Worm (Caenorhabditis elegans) whole organism, early embryonic: ENCODE results near the gene col-79.

Experiments used
- B0310.2 ChIP-seq: sonication (generic microtip); optimal IDR thresholded peaks from 2 replicates; lab custom pipeline; 2016; ENCODE audit warnings: mild to moderate bottlenecking, missing genetic modification characterization, missing compliant biosample characterization
- F13C5.2 ChIP-seq: sonication (generic microtip); optimal IDR thresholded peaks from 2 replicates; lab custom pipeline; 2017; ENCODE audit warnings: mild to moderate bottlenecking, missing genetic modification characterization, inconsistent platforms, missing compliant biosample characterization
- aly-1 ChIP-seq: sonication (generic microtip); optimal IDR thresholded peaks from 2 replicates; lab custom pipeline; 2016; ENCODE audit warnings: missing genetic modification characterization, missing compliant biosample characterization
- ama-1 ChIP-seq: fragments of 150-350 bp; optimal IDR thresholded peaks from 2 replicates; lab custom pipeline; 2014
- ceh-13 ChIP-seq: fragments of 200-800 bp; sonication (Bioruptor generic); optimal IDR thresholded peaks from 2 replicates; lab custom pipeline; 2018; ENCODE audit warnings: mild to moderate bottlenecking, missing genetic modification characterization, missing compliant biosample characterization
- ceh-36 ChIP-seq: sonication (generic microtip); optimal IDR thresholded peaks from 2 replicates; lab custom pipeline; 2016; ENCODE audit warnings: missing genetic modification characterization, inconsistent platforms, missing compliant biosample characterization
- ets-7 ChIP-seq: sonication (generic microtip); optimal IDR thresholded peaks from 2 replicates; lab custom pipeline; 2016; ENCODE audit warnings: missing genotype, missing genetic modification characterization, missing compliant biosample characterization
- flt-1 ChIP-seq: fragments of 200-800 bp; sonication (Bioruptor generic); IDR thresholded peaks from 2 replicates; pipeline ENCODE4 v1.3.6; 2022; ENCODE audit warnings: missing genetic modification characterization, missing compliant biosample characterization
- hmbx-1 ChIP-seq: sonication (generic microtip); optimal IDR thresholded peaks from 2 replicates; lab custom pipeline; 2016; ENCODE audit warnings: mild to moderate bottlenecking, missing genetic modification characterization, missing compliant biosample characterization
- hmg-4 ChIP-seq: fragments of 200-800 bp; sonication (Bioruptor generic); optimal IDR thresholded peaks from 2 replicates; lab custom pipeline; 2018; ENCODE audit warnings: mild to moderate bottlenecking, missing genetic modification characterization, missing compliant biosample characterization
- hnd-1 ChIP-seq: sonication (generic microtip); optimal IDR thresholded peaks from 2 replicates; lab custom pipeline; 2016; ENCODE audit warnings: missing genetic modification characterization, missing compliant biosample characterization
- pes-1 ChIP-seq: fragments of 200-800 bp; sonication (Bioruptor generic); IDR thresholded peaks from 2 replicates; pipeline ENCODE4 v1.3.6; 2022; ENCODE audit warnings: missing genetic modification reagents, missing genetic modification characterization, missing compliant biosample characterization
- scrt-1 ChIP-seq: fragments of 200-800 bp; sonication (Bioruptor generic); IDR thresholded peaks from 2 replicates; pipeline ENCODE4 v1.3.6; 2022; ENCODE audit warnings: missing genetic modification characterization, missing compliant biosample characterization
- sea-1 ChIP-seq: fragments of 200-800 bp; sonication (Bioruptor generic); conservative IDR thresholded peaks from 2 replicates; pipeline ENCODE4 v1.3.6; 2022; ENCODE audit warnings: missing genetic modification characterization, missing compliant biosample characterization
- tbx-11 ChIP-seq: fragments of 200-800 bp; sonication (Bioruptor generic); IDR thresholded peaks from 2 replicates; pipeline ENCODE4 v1.3.6; 2022; ENCODE audit warnings: missing genetic modification characterization, missing compliant biosample characterization
- tbx-37 ChIP-seq: fragments of 200-800 bp; sonication (Bioruptor generic); conservative IDR thresholded peaks from 2 replicates; pipeline ENCODE4 v1.3.6; 2022; ENCODE audit warnings: missing genetic modification reagents, missing genetic modification characterization, missing compliant biosample characterization
- tra-4 ChIP-seq: sonication (generic microtip); optimal IDR thresholded peaks from 2 replicates; lab custom pipeline; 2017; ENCODE audit warnings: missing genetic modification characterization, missing compliant biosample characterization

Gene col-79

DNA sequence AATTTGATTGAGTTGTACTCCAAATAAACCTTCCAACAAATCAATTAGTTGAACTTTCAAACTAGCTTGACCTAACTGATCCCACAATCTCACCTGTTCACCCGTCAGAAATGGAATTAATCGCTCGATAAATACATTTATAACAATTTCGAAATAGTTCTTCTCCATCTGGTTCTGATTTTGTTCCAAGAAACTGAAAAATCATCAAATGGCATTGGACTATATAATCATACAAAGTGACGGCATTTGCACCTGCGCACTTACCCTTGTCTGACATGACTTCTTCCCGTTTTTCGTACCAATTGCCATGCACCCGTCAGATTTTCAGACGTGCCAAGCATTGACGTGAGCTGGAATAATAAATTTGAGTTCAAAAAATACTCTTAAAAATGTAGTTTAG, 27.3 kb downstream of the col-79 start:
- TF ChIP-seq ceh-13 (no peak), scrt-1 (GFP tag; lab: Robert Waterston, UW) (no peak), F13C5.2 (tag; lab: Kevin White, UChicago) (no peak), hmg-4 (no peak), hnd-1 (tag; lab: Kevin White, UChicago) (no peak), hmbx-1 (tag; lab: Kevin White, UChicago) (no peak), pes-1 (GFP tag; lab: Robert Waterston, UW) (no peak), flt-1 (no peak), ceh-36 (tag; lab: Kevin White, UChicago) (no peak), B0310.2 (no peak)

DNA sequence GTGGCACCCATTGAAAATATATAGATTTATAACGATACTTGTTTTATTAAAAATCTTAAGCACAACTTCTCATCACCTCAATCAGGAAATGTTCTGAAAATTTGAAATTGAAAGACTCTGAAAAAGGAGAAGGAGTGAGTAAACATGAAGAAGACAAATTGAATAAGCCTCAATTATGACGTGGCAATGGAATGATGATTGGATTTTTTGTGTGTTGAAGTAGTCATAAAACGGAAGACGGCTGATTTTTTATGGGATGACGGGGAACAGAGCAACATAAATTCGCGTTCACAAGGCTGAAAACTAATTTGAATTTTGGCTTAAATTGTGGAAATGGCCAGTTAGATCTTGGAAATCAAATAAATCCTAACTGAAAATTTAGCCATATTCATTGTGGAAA, 28.1 kb downstream of the col-79 start, which contains the start of gene glb-12:
Gene glb-12 (minus strand): TSS at position 101 of the 400 bp plus-strand sequence.
- TF ChIP-seq sea-1 (GFP tag; lab: Robert Waterston, UW) (no peak), tbx-37 (GFP tag; lab: Robert Waterston, UW) (no peak), F13C5.2 (tag; lab: Kevin White, UChicago) (no peak), flt-1 (no peak), hnd-1 (tag; lab: Kevin White, UChicago) (no peak), ama-1 (lab: Kevin White, UChicago) (no peak), ceh-36 (tag; lab: Kevin White, UChicago) (no peak), B0310.2 (no peak), hmbx-1 (tag; lab: Kevin White, UChicago) (no peak), aly-1 (no peak), tra-4 (no peak), hmg-4 (no peak), ets-7 (tag; lab: Kevin White, UChicago) (no peak)

DNA sequence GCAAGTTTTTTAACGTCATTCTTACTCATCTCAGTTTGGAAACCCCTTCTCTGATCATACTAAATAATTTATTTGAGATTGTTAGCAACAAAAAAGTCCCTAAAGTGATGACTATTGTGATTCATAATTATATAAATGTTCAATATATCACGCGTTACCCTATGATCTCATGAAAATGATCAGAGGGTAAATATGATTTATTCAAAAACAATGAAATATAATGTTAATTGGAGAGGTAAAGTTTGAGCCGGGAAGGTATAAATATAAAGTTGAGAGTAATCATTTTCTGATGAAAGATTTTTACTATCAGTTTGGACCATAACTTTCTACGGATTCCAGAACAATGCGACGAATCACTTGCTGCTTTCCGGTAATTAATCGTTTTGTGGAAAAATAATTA, 33.6 kb downstream of the col-79 start, which contains the start of gene C52A11.3:
Gene C52A11.3 (plus strand): TSS at position 301 of the 400 bp plus-strand sequence.
- TF ChIP-seq flt-1, result no peak
- no peak for TF ChIP-seq ceh-36 (tag; lab: Kevin White, UChicago)
- no peak for TF ChIP-seq sea-1 (GFP tag; lab: Robert Waterston, UW)
- no peak for TF ChIP-seq aly-1
- no peak for TF ChIP-seq pes-1 (GFP tag; lab: Robert Waterston, UW)
- no peak for TF ChIP-seq hnd-1 (tag; lab: Kevin White, UChicago)
- no peak for TF ChIP-seq tbx-11 (GFP tag; lab: Robert Waterston, UW)
- no peak for TF ChIP-seq B0310.2
- no peak for TF ChIP-seq ama-1 (lab: Kevin White, UChicago)
- TF ChIP-seq F13C5.2 (tag; lab: Kevin White, UChicago), result no peak
- no peak for TF ChIP-seq tra-4
- no peak for TF ChIP-seq hmg-4

DNA sequence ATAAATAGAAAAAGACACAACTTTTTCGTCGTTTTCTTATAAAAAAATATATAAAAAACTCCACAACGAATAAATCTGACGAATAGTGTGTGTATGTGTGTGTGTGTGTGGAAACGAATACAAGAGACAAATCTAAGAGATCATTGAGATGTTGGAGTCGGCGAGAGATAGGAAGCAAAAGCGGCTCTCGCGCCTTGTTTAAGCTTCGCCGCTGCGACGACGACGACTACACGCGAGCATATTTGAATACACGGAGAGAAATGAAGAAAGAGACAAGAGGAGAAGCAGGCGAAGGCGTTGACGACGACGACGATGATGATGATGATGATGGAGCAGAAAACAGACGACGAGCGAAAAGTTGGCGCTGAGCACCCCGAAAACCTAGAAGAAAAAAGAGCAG, 41.4 kb downstream of the col-79 start:
- TF ChIP-seq tra-4, result no peak

DNA sequence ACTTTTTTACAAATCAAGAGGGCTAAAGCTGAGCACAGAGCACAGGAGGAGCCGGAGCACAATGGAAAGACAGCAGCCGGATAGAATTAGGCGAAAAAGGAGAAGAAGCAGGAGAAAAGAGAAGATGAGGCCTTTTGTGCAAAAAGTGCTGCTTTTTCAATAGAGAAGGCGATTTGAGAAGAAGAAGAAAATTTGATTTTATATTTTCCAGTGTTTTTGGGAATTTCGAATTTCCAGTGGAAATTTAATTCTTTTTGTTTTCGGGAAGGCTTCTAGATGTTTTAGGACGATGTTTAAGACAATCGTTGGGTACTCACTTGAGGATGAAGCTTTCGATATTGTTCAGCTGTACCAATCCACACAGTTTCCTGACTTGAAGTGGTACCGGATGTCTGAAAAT, 50.3 kb downstream of the col-79 start:
- TF ChIP-seq ceh-36 (tag; lab: Kevin White, UChicago) (no peak), tbx-11 (GFP tag; lab: Robert Waterston, UW) (no peak), hmg-4 (no peak), B0310.2 (no peak), scrt-1 (GFP tag; lab: Robert Waterston, UW) (no peak), hmbx-1 (tag; lab: Kevin White, UChicago) (no peak), ets-7 (tag; lab: Kevin White, UChicago) (no peak), pes-1 (GFP tag; lab: Robert Waterston, UW) (no peak), hnd-1 (tag; lab: Kevin White, UChicago) (no peak), tra-4 (no peak), aly-1 (no peak), flt-1 (no peak), F13C5.2 (tag; lab: Kevin White, UChicago) (no peak), ama-1 (lab: Kevin White, UChicago) (no peak), sea-1 (GFP tag; lab: Robert Waterston, UW) (no peak)
